Fruit fly (Drosophila melanogaster) whole organism, embryonic: ENCODE data around the gene Polr1C.

Experiments used
- Atf3 ChIP-seq: fragments of 200-800 bp; sonication (Bioruptor generic); optimal IDR thresholded peaks from 3 replicates; lab custom pipeline; 2016; ENCODE audit warnings: missing biosample characterization, missing genetic modification characterization
- CG10267 ChIP-seq: fragments of 200-800 bp; sonication (Bioruptor generic); optimal IDR thresholded peaks from 2 replicates; lab custom pipeline; 2018; ENCODE audit warnings: missing biosample characterization, mild to moderate bottlenecking, missing genetic modification characterization, moderate library complexity
- CG10959 ChIP-seq: fragments of 200-800 bp; sonication (Bioruptor generic); IDR thresholded peaks from 2 replicates; pipeline ENCODE4 v1.3.6; 2022; ENCODE audit warnings: missing biosample characterization, missing genetic modification characterization
- CG11504 ChIP-seq: fragments of 200-800 bp; sonication (Bioruptor generic); optimal IDR thresholded peaks from 3 replicates; lab custom pipeline; 2019; ENCODE audit warnings: missing biosample characterization, mild to moderate bottlenecking, missing genetic modification characterization, moderate library complexity
- CG12104 ChIP-seq: fragments of 200-800 bp; sonication (Bioruptor generic); optimal IDR thresholded peaks from 3 replicates; lab custom pipeline; 2016; ENCODE audit warnings: missing biosample characterization, missing genetic modification characterization
- CG12659 ChIP-seq: fragments of 200-800 bp; sonication (Bioruptor generic); optimal IDR thresholded peaks from 3 replicates; lab custom pipeline; 2017; ENCODE audit warnings: mild to moderate bottlenecking, missing biosample characterization, missing genetic modification reagents, missing genetic modification characterization
- CG15073 ChIP-seq: fragments of 200-800 bp; sonication (Bioruptor generic); optimal IDR thresholded peaks from 2 replicates; lab custom pipeline; 2016; ENCODE audit warnings: missing biosample characterization, missing genetic modification characterization
- CG15479 ChIP-seq: fragments of 200-800 bp; sonication (Bioruptor generic); optimal IDR thresholded peaks from 3 replicates; lab custom pipeline; 2019; ENCODE audit warnings: missing biosample characterization, mild to moderate bottlenecking, missing genetic modification characterization, moderate library complexity
- CG1602 ChIP-seq: fragments of 200-800 bp; sonication (Bioruptor generic); optimal IDR thresholded peaks from 3 replicates; lab custom pipeline; 2016; ENCODE audit warnings: missing biosample characterization, missing genetic modification characterization
- CG1832 ChIP-seq: fragments of 200-800 bp; sonication (Bioruptor generic); optimal IDR thresholded peaks from 2 replicates; lab custom pipeline; 2017; ENCODE audit warnings: missing biosample characterization, mild to moderate bottlenecking, missing genetic modification characterization, inconsistent platforms
- CG3407 ChIP-seq: fragments of 200-800 bp; sonication (Bioruptor generic); optimal IDR thresholded peaks from 2 replicates; lab custom pipeline; 2018; ENCODE audit warnings: missing biosample characterization, mild to moderate bottlenecking, missing genetic modification characterization
- CG3726 ChIP-seq: fragments of 200-800 bp; sonication (Bioruptor generic); IDR thresholded peaks from 3 replicates; pipeline ENCODE4, ENCODE4 v1.3.6; 2022; ENCODE audit warnings: missing biosample characterization, missing genetic modification characterization
- CG4282 ChIP-seq: fragments of 200-800 bp; sonication (Bioruptor generic); optimal IDR thresholded peaks from 2 replicates; lab custom pipeline; 2016; ENCODE audit warnings: missing biosample characterization, missing genetic modification characterization
- CG4730 ChIP-seq: fragments of 200-800 bp; sonication (Bioruptor generic); IDR thresholded peaks from 2 replicates; pipeline ENCODE4 v1.3.6; 2022; ENCODE audit warnings: missing biosample characterization, missing genetic modification characterization
- CG5953 ChIP-seq: fragments of 200-800 bp; sonication (Bioruptor generic); IDR thresholded peaks from 2 replicates; pipeline ENCODE4 v1.3.6; 2022; ENCODE audit warnings: missing biosample characterization, missing genetic modification characterization
- CG6654 ChIP-seq: fragments of 200-800 bp; sonication (Bioruptor generic); optimal IDR thresholded peaks from 2 replicates; lab custom pipeline; 2017; ENCODE audit warnings: missing biosample characterization, mild to moderate bottlenecking, missing genetic modification characterization
- CG7372 ChIP-seq: fragments of 200-800 bp; sonication (Bioruptor generic); IDR thresholded peaks from 2 replicates; pipeline ENCODE4 v1.3.6; 2022; ENCODE audit warnings: missing biosample characterization, missing genetic modification characterization
- CG7745 ChIP-seq: fragments of 200-800 bp; sonication (Bioruptor generic); optimal IDR thresholded peaks from 2 replicates; lab custom pipeline; 2018; ENCODE audit warnings: missing biosample characterization, mild to moderate bottlenecking, missing genetic modification characterization, moderate library complexity
- CG7839 ChIP-seq: fragments of 200-800 bp; sonication (Bioruptor generic); optimal IDR thresholded peaks from 3 replicates; lab custom pipeline; 2018; ENCODE audit warnings: missing biosample characterization, mild to moderate bottlenecking, missing genetic modification characterization, moderate library complexity
- Dbx ChIP-seq: fragments of 200-800 bp; sonication (Bioruptor generic); IDR thresholded peaks from 3 replicates; pipeline ENCODE4 v1.3.6; 2022; ENCODE audit warnings: missing biosample characterization, missing genetic modification characterization
- Deaf1 ChIP-seq: fragments of 200-800 bp; optimal IDR thresholded peaks from 3 replicates; lab custom pipeline; 2019; ENCODE audit warnings: missing biosample characterization, mild to moderate bottlenecking, missing genetic modification characterization, moderate library complexity
- Doc2 ChIP-seq: fragments of 200-800 bp; sonication (Bioruptor generic); IDR thresholded peaks from 2 replicates; pipeline ENCODE4 v1.3.6; 2022; ENCODE audit warnings: missing biosample characterization, missing genetic modification characterization
- Dp ChIP-seq: fragments of 200-800 bp; sonication (Bioruptor generic); optimal IDR thresholded peaks from 2 replicates; lab custom pipeline; 2018; ENCODE audit warnings: missing biosample characterization, mild to moderate bottlenecking, missing genetic modification characterization, moderate library complexity
- Fer3 ChIP-seq: fragments of 200-800 bp; sonication (Bioruptor generic); optimal IDR thresholded peaks from 2 replicates; lab custom pipeline; 2018; ENCODE audit warnings: missing biosample characterization, mild to moderate bottlenecking, missing genetic modification characterization, moderate library complexity
- Hr51 ChIP-seq, 2 experiments: fragments of 200-800 bp; sonication (Bioruptor generic); optimal IDR thresholded peaks; 2 replicates in 1 of 2; 3 replicates in 1 of 2; lab custom pipeline; 2016 to 2018; ENCODE audit warnings: missing biosample characterization in 2 of 2, missing genetic modification characterization in 2 of 2, mild to moderate bottlenecking in 1 of 2, moderate library complexity in 1 of 2
- Max ChIP-seq: fragments of 200-800 bp; sonication (Bioruptor generic); optimal IDR thresholded peaks from 2 replicates; lab custom pipeline; 2016; ENCODE audit warnings: missing biosample characterization, mild to moderate bottlenecking, missing genetic modification characterization
- Med ChIP-seq: fragments of 200-800 bp; sonication (Bioruptor generic); peaks from one replicate; lab custom pipeline; 2016; ENCODE audit warnings: missing biosample characterization, missing genetic modification characterization, mild to moderate bottlenecking, inconsistent platforms, moderate library complexity
- NC2α ChIP-seq: fragments of 200-800 bp; sonication (Bioruptor generic); optimal IDR thresholded peaks from 2 replicates; lab custom pipeline; 2016; ENCODE audit warnings: missing biosample characterization, missing genetic modification characterization
- NFAT ChIP-seq: fragments of 200-800 bp; sonication (Bioruptor generic); IDR thresholded peaks from 2 replicates; pipeline ENCODE4 v1.3.6; 2022; ENCODE audit warnings: missing biosample characterization, missing genetic modification characterization
- Six4 ChIP-seq: fragments of 200-800 bp; sonication (Bioruptor generic); optimal IDR thresholded peaks from 2 replicates; lab custom pipeline; 2016; ENCODE audit warnings: missing biosample characterization, missing genetic modification characterization
- bbx ChIP-seq: fragments of 200-800 bp; sonication (Bioruptor generic); IDR thresholded peaks from 2 replicates; pipeline ENCODE4 v1.3.6; 2022; ENCODE audit warnings: missing biosample characterization, missing genetic modification characterization; ENCODE audit not compliant: partially characterized antibody
- cad ChIP-seq: fragments of >200 bp; optimal IDR thresholded peaks from 2 replicates; lab custom pipeline; 2017; ENCODE audit warnings: missing biosample characterization, missing genetic modification characterization
- disco-r ChIP-seq: fragments of 200-800 bp; sonication (Bioruptor generic); optimal IDR thresholded peaks from 2 replicates; lab custom pipeline; 2016; ENCODE audit warnings: missing biosample characterization, missing genetic modification characterization
- fd102C ChIP-seq: fragments of 200-800 bp; sonication (Bioruptor generic); optimal IDR thresholded peaks from 2 replicates; lab custom pipeline; 2018; ENCODE audit warnings: missing biosample characterization, mild to moderate bottlenecking, missing genetic modification characterization, moderate library complexity
- fd96Cb ChIP-seq: fragments of 200-800 bp; sonication (Bioruptor generic); optimal IDR thresholded peaks from 2 replicates; lab custom pipeline; 2018; ENCODE audit warnings: missing biosample characterization, mild to moderate bottlenecking, missing genetic modification characterization, moderate library complexity
- gcm2 ChIP-seq: fragments of 200-800 bp; sonication (Bioruptor generic); optimal IDR thresholded peaks from 2 replicates; lab custom pipeline; 2016; ENCODE audit warnings: missing biosample characterization, missing genetic modification characterization
- gsb ChIP-seq: fragments of 200-800 bp; sonication (Bioruptor generic); IDR thresholded peaks from 2 replicates; pipeline ENCODE4 v1.3.6; 2022; ENCODE audit warnings: missing biosample characterization, missing genetic modification characterization
- hbn ChIP-seq: fragments of 200-800 bp; sonication (Bioruptor generic); IDR thresholded peaks from 2 replicates; pipeline ENCODE4 v1.3.6; 2022; ENCODE audit warnings: missing biosample characterization, missing genetic modification characterization; ENCODE audit not compliant: partially characterized antibody
- her ChIP-seq: fragments of 200-800 bp; sonication (Bioruptor generic); optimal IDR thresholded peaks from 2 replicates; lab custom pipeline; 2016; ENCODE audit warnings: missing biosample characterization, missing genetic modification characterization
- pita ChIP-seq: fragments of 200-800 bp; sonication (Bioruptor generic); optimal IDR thresholded peaks from 2 replicates; lab custom pipeline; 2017; ENCODE audit warnings: missing biosample characterization, mild to moderate bottlenecking, missing genetic modification characterization
- pnt ChIP-seq: fragments of 200-800 bp; sonication (Bioruptor generic); optimal IDR thresholded peaks from 3 replicates; lab custom pipeline; 2016; ENCODE audit warnings: missing biosample characterization, missing genetic modification characterization
- psq ChIP-seq: fragments of 200-800 bp; sonication (Bioruptor generic); optimal IDR thresholded peaks from 2 replicates; lab custom pipeline; 2017; ENCODE audit warnings: missing biosample characterization, missing genetic modification characterization
- sc ChIP-seq, 3 experiments: fragments of >200 bp in 2 of 3; fragments of 200-800 bp in 1 of 3; sonication (Bioruptor generic) in 1 of 3; optimal IDR thresholded peaks; 2 replicates in 2 of 3; 3 replicates in 1 of 3; lab custom pipeline; 2017; ENCODE audit warnings: mild to moderate bottlenecking in 1 of 3, missing biosample characterization in 1 of 3, missing genetic modification characterization in 1 of 3, missing genetic modification reagents in 1 of 3
- seq ChIP-seq: fragments of 200-800 bp; sonication (Bioruptor generic); IDR thresholded peaks from 2 replicates; pipeline ENCODE4 v1.3.6; 2022; ENCODE audit warnings: missing biosample characterization, missing genetic modification characterization
- slbo ChIP-seq: fragments of 200-800 bp; sonication (Bioruptor generic); IDR thresholded peaks from 2 replicates; pipeline ENCODE4 v1.3.6; 2022; ENCODE audit warnings: missing biosample characterization, missing genetic modification characterization
- ssp ChIP-seq: fragments of 200-800 bp; sonication (Bioruptor generic); IDR thresholded peaks from 2 replicates; pipeline ENCODE4 v1.3.6; 2022; ENCODE audit warnings: missing biosample characterization, missing genetic modification characterization
- sug ChIP-seq: fragments of 200-800 bp; optimal IDR thresholded peaks from 2 replicates; lab custom pipeline; 2019; ENCODE audit warnings: missing biosample characterization, mild to moderate bottlenecking, missing genetic modification characterization, moderate library complexity
- tup ChIP-seq: fragments of 200-800 bp; sonication (Bioruptor generic); optimal IDR thresholded peaks from 2 replicates; lab custom pipeline; 2016; ENCODE audit warnings: missing biosample characterization, mild to moderate bottlenecking, missing genetic modification characterization, moderate library complexity
- zf30C ChIP-seq: fragments of 200-800 bp; sonication (Bioruptor generic); optimal IDR thresholded peaks from 3 replicates; lab custom pipeline; 2018; ENCODE audit warnings: missing biosample characterization, mild to moderate bottlenecking, missing genetic modification characterization

The Polr1C gene

dm6 chr2L:4999389-5000032 lies 30.7 kb downstream of the Polr1C start (continued):
- peak; percentile 42 for TF ChIP-seq tup (GFP tag; lab: Kevin White, UChicago)
- no peak; the same call in 1 of the 3 replicates for TF ChIP-seq Dbx (GFP tag; lab: Robert Waterston, UW)
- peak; percentile 66 for TF ChIP-seq NFAT (GFP tag; lab: Robert Waterston, UW)
- TF ChIP-seq CG1602 (GFP tag; lab: Kevin White, UChicago) = no peak
- TF ChIP-seq CG4282 (GFP tag; lab: Kevin White, UChicago) = no peak
- peak; percentile 41 for TF ChIP-seq Deaf1 (tag; lab: Kevin White, UChicago)
- no peak for TF ChIP-seq disco-r (GFP tag; lab: Kevin White, UChicago)
- TF ChIP-seq Fer3 (tag; lab: Kevin White, UChicago) = peak; percentile 69
- peak; percentile 96 for TF ChIP-seq Med
- peak; percentile 67 for TF ChIP-seq CG10959 (GFP tag; lab: Robert Waterston, UW)
- no peak for TF ChIP-seq CG15479
- 0 out of 2 replicates have a peak, but pooled peaks have one; percentile 25 for TF ChIP-seq gsb (GFP tag; lab: Robert Waterston, UW)
- no peak for TF ChIP-seq hbn (GFP tag; lab: Robert Waterston, UW)
- TF ChIP-seq bbx = no peak
- TF ChIP-seq pita = no peak
- no peak for TF ChIP-seq cad
- TF ChIP-seq CG7839 (tag; lab: Kevin White, UChicago) = peak; percentile 78
- TF ChIP-seq Doc2 (GFP tag; lab: Robert Waterston, UW) = no peak
- TF ChIP-seq fd102C = no peak
- TF ChIP-seq CG7745 (tag; lab: Kevin White, UChicago) = no peak
- TF ChIP-seq slbo (GFP tag; lab: Robert Waterston, UW) = peak; percentile 85
- TF ChIP-seq NC2α (GFP tag; lab: Kevin White, UChicago) = peak; percentile 14
- TF ChIP-seq CG5953 (GFP tag; lab: Robert Waterston, UW) = 0 out of 2 replicates have a peak, but pooled peaks have one; percentile 37
- TF ChIP-seq CG12659 = peak; percentile 40
- no peak for TF ChIP-seq psq (GFP tag; lab: Kevin White, UChicago)
- TF ChIP-seq CG7372 (GFP tag; lab: Robert Waterston, UW) = peak; percentile 63
- no peak for TF ChIP-seq Atf3
- TF ChIP-seq pnt (GFP tag; lab: Kevin White, UChicago) = peak; percentile 56
- peak; percentile 44; the same call in 1 of the 2 replicates for TF ChIP-seq ssp (GFP tag; lab: Robert Waterston, UW)
- TF ChIP-seq sc (optimal IDR thresholded peaks at IDR 0.05; lab: Kevin White, UChicago) = no peak
- TF ChIP-seq sc (GFP tag; optimal IDR thresholded peaks at IDR 0.05; lab: Kevin White, UChicago) = peak; percentile 57
- TF ChIP-seq CG6654 (GFP tag; lab: Kevin White, UChicago) = peak; percentile 61
- peak; percentile 49; the same call in 1 of the 2 replicates for TF ChIP-seq CG4730 (GFP tag; lab: Robert Waterston, UW)
- TF ChIP-seq Hr51 (GFP tag; optimal IDR thresholded peaks at IDR 0.05; lab: Kevin White, UChicago) = peak; percentile 36 to 64
- no peak for TF ChIP-seq Dp (GFP tag; lab: Kevin White, UChicago)
- no peak for TF ChIP-seq zf30C (GFP tag; lab: Kevin White, UChicago)
- no peak for TF ChIP-seq CG1832 (GFP tag; lab: Kevin White, UChicago)
- 0 out of 3 replicates have a peak, but pooled peaks have one; percentile 51 for TF ChIP-seq CG3726 (GFP tag; lab: Robert Waterston, UW)
- peak; percentile 44; the same call in 1 of the 2 replicates for TF ChIP-seq seq (GFP tag; lab: Robert Waterston, UW)
- TF ChIP-seq Max (GFP tag; lab: Kevin White, UChicago) = peak; percentile 2
- peak; percentile 78 for TF ChIP-seq CG11504
- peak; percentile 10 for TF ChIP-seq CG10267
- peak; percentile 76 for TF ChIP-seq fd96Cb
- no peak for TF ChIP-seq CG3407
- no peak for TF ChIP-seq gcm2 (GFP tag; lab: Kevin White, UChicago)
- TF ChIP-seq CG12104 (GFP tag; lab: Kevin White, UChicago) = peak; percentile 39
- TF ChIP-seq Six4 (GFP tag; lab: Kevin White, UChicago) = peak; percentile 21
- TF ChIP-seq CG15073 = peak; percentile 30
- TF ChIP-seq sug (tag; lab: Kevin White, UChicago) = peak; percentile 26
- TF ChIP-seq her = peak; percentile 29
